Fruit fly (Drosophila melanogaster): ENCODE measurements around the gene CG34051.

Gene CG34051

DNA sequence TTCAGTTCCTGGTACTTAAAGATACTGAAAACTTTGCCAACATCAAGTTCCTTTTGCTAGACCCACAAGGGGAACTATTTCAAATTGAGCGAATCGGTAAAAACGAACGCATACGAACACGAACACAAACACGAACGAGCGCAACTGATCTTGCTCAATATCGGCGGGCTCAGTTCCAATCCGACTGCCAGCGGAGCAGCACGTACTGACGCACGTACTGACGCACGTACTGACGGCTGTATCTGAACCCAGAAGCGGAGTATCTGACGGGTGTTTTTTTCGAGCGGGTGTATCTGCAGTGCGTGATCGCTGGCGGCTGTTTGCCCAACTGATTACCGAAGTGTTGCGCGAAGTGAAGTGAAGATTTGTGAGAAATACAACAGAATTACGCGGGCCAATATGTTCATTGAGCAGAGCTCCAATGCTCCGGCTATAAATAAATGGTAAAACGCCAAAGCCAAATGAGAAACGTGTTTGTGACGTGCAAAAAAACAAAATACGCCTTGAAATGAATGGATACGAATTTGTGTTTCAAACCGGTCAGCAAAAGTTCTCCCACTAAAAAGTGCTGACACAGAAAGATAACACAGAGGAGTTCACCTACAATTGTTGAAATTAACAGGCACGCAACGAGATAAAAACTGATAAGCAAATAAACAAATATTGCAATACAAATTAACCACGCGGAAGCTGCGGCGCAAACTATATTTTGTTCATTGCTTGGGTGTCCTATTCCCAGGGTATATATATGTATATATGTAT is 25.6 kb downstream of the CG34051 start (continued):
- peak; percentile 39 for TF ChIP-seq her (GFP tag; optimal IDR thresholded peaks at IDR 0.05)
- TF ChIP-seq D19B (GFP tag; optimal IDR thresholded peaks at IDR 0.05) = no peak
- TF ChIP-seq CG10267 (tag; optimal IDR thresholded peaks at IDR 0.05) = no peak
- TF ChIP-seq Hmr (GFP tag; optimal IDR thresholded peaks at IDR 0.05) = peak; percentile 60
- TF ChIP-seq MTF-1 (GFP tag; optimal IDR thresholded peaks at IDR 0.05; ENCODE audit: borderline replicate concordance) = no peak
- TF ChIP-seq HLHmδ (GFP tag; optimal IDR thresholded peaks at IDR 0.05) = peak; percentile 81
- peak; percentile 33 for TF ChIP-seq mirr (GFP tag; optimal IDR thresholded peaks at IDR 0.05)
- no peak for TF ChIP-seq CG3995 (GFP tag; optimal IDR thresholded peaks at IDR 0.05)
- peak; percentile 15 for TF ChIP-seq pb (GFP tag; optimal IDR thresholded peaks at IDR 0.05)
- TF ChIP-seq CG10959 (GFP tag; IDR thresholded peaks at IDR 0.05) = no peak; the same call in 1 of the 2 replicates
- no peak for TF ChIP-seq Neu2 (GFP tag; optimal IDR thresholded peaks at IDR 0.05; ENCODE audit: borderline replicate concordance)
- TF ChIP-seq CG11723 (GFP tag; optimal IDR thresholded peaks at IDR 0.05) = no peak
- no peak for TF ChIP-seq CG2889 (GFP tag; IDR thresholded peaks at IDR 0.05)
- TF ChIP-seq Bgb (GFP tag; IDR thresholded peaks at IDR 0.05; ENCODE audit: partially characterized antibody) = peak; percentile 70
- TF ChIP-seq CG4282 (GFP tag; optimal IDR thresholded peaks at IDR 0.05) = no peak
- TF ChIP-seq CG7271 (tag; optimal IDR thresholded peaks at IDR 0.05) = no peak
- TF ChIP-seq CG16815 (GFP tag; optimal IDR thresholded peaks at IDR 0.05) = no peak
- 0 out of 2 replicates have a peak, but pooled peaks have one; percentile 12 for TF ChIP-seq CG31224 (GFP tag; IDR thresholded peaks at IDR 0.05)
- TF ChIP-seq NK7.1 (GFP tag; optimal IDR thresholded peaks at IDR 0.05) = no peak
- no peak for TF ChIP-seq wdn (GFP tag; IDR thresholded peaks at IDR 0.05)
- TF ChIP-seq seq (GFP tag; IDR thresholded peaks at IDR 0.05) = no peak
- TF ChIP-seq CG13424 (tag; optimal IDR thresholded peaks at IDR 0.05) = peak; percentile 24
- no peak for TF ChIP-seq CG6175 (GFP tag; IDR thresholded peaks at IDR 0.05)
- no peak for TF ChIP-seq tll (GFP tag; optimal IDR thresholded peaks at IDR 0.05)
- TF ChIP-seq scrt (GFP tag; optimal IDR thresholded peaks at IDR 0.05) = peak; percentile 16
- TF ChIP-seq knrl (GFP tag; IDR thresholded peaks at IDR 0.05; ENCODE audit: partially characterized antibody) = no peak
- TF ChIP-seq CG17829 (tag; optimal IDR thresholded peaks at IDR 0.05) = peak; percentile 45
- TF ChIP-seq CG5180 (GFP tag; optimal IDR thresholded peaks at IDR 0.05) = peak; percentile 80
- peak in 1 of 2 experiments; percentile 76 for TF ChIP-seq insv (GFP tag; optimal IDR thresholded peaks at IDR 0.05)
- TF ChIP-seq CG4707 (GFP tag; optimal IDR thresholded peaks at IDR 0.05) = no peak
- no peak for TF ChIP-seq bab2 (GFP tag; optimal IDR thresholded peaks at IDR 0.05)
- no peak for TF ChIP-seq Ravus (GFP tag; IDR thresholded peaks at IDR 0.05)
- peak; percentile 3 for TF ChIP-seq CG17568 (GFP tag; optimal IDR thresholded peaks at IDR 0.05)
- no peak for TF ChIP-seq CG9437 (GFP tag; optimal IDR thresholded peaks at IDR 0.05)
- no peak for TF ChIP-seq esg (GFP tag; conservative IDR thresholded peaks at IDR 0.05)
- TF ChIP-seq CG32772 (GFP tag; IDR thresholded peaks at IDR 0.05) = no peak
- no peak for TF ChIP-seq gsb-n (tag; optimal IDR thresholded peaks at IDR 0.05)
- TF ChIP-seq pnt (GFP tag; optimal IDR thresholded peaks at IDR 0.05) = no peak
- peak; percentile 74; the same call in 2 of the 3 replicates for TF ChIP-seq otp (GFP tag; IDR thresholded peaks at IDR 0.05)
- TF ChIP-seq Hsf (GFP tag; optimal IDR thresholded peaks at IDR 0.05) = no peak
- no peak for TF ChIP-seq peb (GFP tag; IDR thresholded peaks at IDR 0.05)
- TF ChIP-seq hb (GFP tag; IDR thresholded peaks at IDR 0.05; ENCODE audit: partially characterized antibody) = no peak
- TF ChIP-seq zen (tag; optimal IDR thresholded peaks at IDR 0.05) = no peak
- 0 out of 3 replicates have a peak, but pooled peaks have one; percentile 45 for TF ChIP-seq gce (GFP tag; IDR thresholded peaks at IDR 0.05)
- TF ChIP-seq B-H2 (GFP tag; optimal IDR thresholded peaks at IDR 0.05) = no peak
- TF ChIP-seq Abd-B (GFP tag; optimal IDR thresholded peaks at IDR 0.05) = no peak
- 0 out of 2 replicates have a peak, but pooled peaks have one; percentile 25 for TF ChIP-seq Xrp1 (GFP tag; IDR thresholded peaks at IDR 0.05)
- peak; percentile 23 for TF ChIP-seq PHDP (tag; optimal IDR thresholded peaks at IDR 0.05)
